Fruit fly (Drosophila melanogaster): ENCODE results near the gene mEFTs.

mEFTs gene

dm6 chr2L:17470630-17471029 lies 30.3 kb downstream of the mEFTs start (continued):
- TF ChIP-seq psq (GFP tag; optimal IDR thresholded peaks at IDR 0.05) = peak; percentile 50

- TF ChIP-seq dmrt93B (GFP tag; optimal IDR thresholded peaks at IDR 0.05) (no peak), jim (GFP tag; optimal IDR thresholded peaks at IDR 0.05) (no peak), sage (GFP tag; optimal IDR thresholded peaks at IDR 0.05) (no peak), dl (GFP tag; optimal IDR thresholded peaks at IDR 0.05; ENCODE audit: insufficient read depth in 1 of 2, partially characterized antibody in 2 of 2) (no peak), dsf (GFP tag; optimal IDR thresholded peaks at IDR 0.05; ENCODE audit: borderline replicate concordance) (no peak), foxo (GFP tag; optimal IDR thresholded peaks at IDR 0.05) (peak in 1 of 2 experiments; percentile 28), tai (GFP tag; optimal IDR thresholded peaks at IDR 0.05) (no peak), sv (GFP tag; optimal IDR thresholded peaks at IDR 0.05) (no peak), Vsx2 (GFP tag; optimal IDR thresholded peaks at IDR 0.05; ENCODE audit: partially characterized antibody) (no peak), fru (GFP tag; optimal IDR thresholded peaks at IDR 0.05) (peak; percentile 28), Abd-B (GFP tag; optimal IDR thresholded peaks at IDR 0.05) (no peak), Myc (optimal IDR thresholded peaks at IDR 0.05) (no peak), h (GFP tag; optimal IDR thresholded peaks at IDR 0.05) (no peak), usp (GFP tag; optimal IDR thresholded peaks at IDR 0.05) (no peak), brk (GFP tag; optimal IDR thresholded peaks at IDR 0.05) (no peak), rgr (GFP tag; optimal IDR thresholded peaks at IDR 0.05) (peak; percentile 1), woc (GFP tag; optimal IDR thresholded peaks at IDR 0.05) (no peak), GATAd (GFP tag; optimal IDR thresholded peaks at IDR 0.05) (no peak), Rel (GFP tag; optimal IDR thresholded peaks at IDR 0.05) (no peak), Rel (tag; optimal IDR thresholded peaks at IDR 0.05) (no peak), Hr78 (GFP tag; optimal IDR thresholded peaks at IDR 0.05) (no peak), Hr83 (GFP tag; optimal IDR thresholded peaks at IDR 0.05; ENCODE audit: poor library complexity, severe bottlenecking) (no peak), HLH106 (tag; optimal IDR thresholded peaks at IDR 0.05) (no peak), br (GFP tag; optimal IDR thresholded peaks at IDR 0.05) (no peak)
These were observed 34.0 kb downstream of the mEFTs start for dm6 chr2L:17466950-17467349.

dm6 chr2L:17465915-17466677 lies 34.8 kb downstream of the mEFTs start:
- TF ChIP-seq tai (GFP tag; optimal IDR thresholded peaks at IDR 0.05) (no peak), foxo (GFP tag; optimal IDR thresholded peaks at IDR 0.05) (peak in 1 of 2 experiments; percentile 53), jim (GFP tag; optimal IDR thresholded peaks at IDR 0.05) (no peak), OdsH (GFP tag; optimal IDR thresholded peaks at IDR 0.05) (peak; percentile 47), br (GFP tag; optimal IDR thresholded peaks at IDR 0.05) (peak; percentile 3), dl (GFP tag; optimal IDR thresholded peaks at IDR 0.05; ENCODE audit: insufficient read depth in 1 of 2, partially characterized antibody in 2 of 2) (no peak), HLH106 (tag; optimal IDR thresholded peaks at IDR 0.05) (peak; percentile 29), Rel (GFP tag; optimal IDR thresholded peaks at IDR 0.05) (no peak), Rel (tag; optimal IDR thresholded peaks at IDR 0.05) (no peak), pan (optimal IDR thresholded peaks at IDR 0.05) (no peak), dmrt93B (GFP tag; optimal IDR thresholded peaks at IDR 0.05) (no peak), ey (GFP tag; optimal IDR thresholded peaks at IDR 0.05) (peak; percentile 57), CG9705 (GFP tag; optimal IDR thresholded peaks at IDR 0.05) (no peak), CG32264 (GFP tag; optimal IDR thresholded peaks at IDR 0.05) (no peak), Dfd (GFP tag; optimal IDR thresholded peaks at IDR 0.05) (no peak), Sp1 (GFP tag; optimal IDR thresholded peaks at IDR 0.05) (no peak), rgr (GFP tag; optimal IDR thresholded peaks at IDR 0.05) (peak; percentile 53), brk (GFP tag; optimal IDR thresholded peaks at IDR 0.05) (no peak), h (GFP tag; optimal IDR thresholded peaks at IDR 0.05) (peak; percentile 46), woc (GFP tag; optimal IDR thresholded peaks at IDR 0.05) (peak; percentile 11), sv (GFP tag; optimal IDR thresholded peaks at IDR 0.05) (peak; percentile 66), Hr78 (GFP tag; optimal IDR thresholded peaks at IDR 0.05) (no peak), dsf (GFP tag; optimal IDR thresholded peaks at IDR 0.05; ENCODE audit: borderline replicate concordance) (no peak), CrebA (GFP tag; optimal IDR thresholded peaks at IDR 0.05; ENCODE audit: borderline replicate concordance) (no peak), psq (GFP tag; optimal IDR thresholded peaks at IDR 0.05) (peak; percentile 19), Hnf4 (GFP tag; optimal IDR thresholded peaks at IDR 0.05) (peak; percentile 39), Dif (GFP tag; optimal IDR thresholded peaks at IDR 0.05; ENCODE audit: partially characterized antibody) (no peak), Vsx2 (GFP tag; optimal IDR thresholded peaks at IDR 0.05; ENCODE audit: partially characterized antibody) (no peak), Mio (GFP tag; optimal IDR thresholded peaks at IDR 0.05) (no peak), fru (GFP tag; optimal IDR thresholded peaks at IDR 0.05) (peak; percentile 54), N (GFP tag; optimal IDR thresholded peaks at IDR 0.05) (no peak), Abd-B (GFP tag; optimal IDR thresholded peaks at IDR 0.05) (no peak)

All from whole organism, wandering third instar larva.